Worm (Caenorhabditis elegans) whole organism, L1 larva: ENCODE data around the gene ZK1098.2.
A peak's percentile ranks its signal among the peaks of the same experiment; 100 is the strongest.

Experiments used
- C16A3.4 ChIP-seq: fragments of 150-350 bp; optimal IDR thresholded peaks from 2 replicates; lab custom pipeline; 2014; ENCODE audit warnings: missing biosample characterization, missing genetic modification characterization
- C34B4.2 ChIP-seq: sonication (generic microtip); optimal IDR thresholded peaks from 2 replicates; lab custom pipeline; 2017; ENCODE audit warnings: mild to moderate bottlenecking, missing genetic modification characterization, missing compliant biosample characterization
- alr-1 ChIP-seq: fragments of 200-800 bp; sonication (Bioruptor generic); optimal IDR thresholded peaks from 2 replicates; lab custom pipeline; 2018; ENCODE audit warnings: borderline replicate concordance, mild to moderate bottlenecking, missing genetic modification characterization, missing compliant biosample characterization
- aly-2 ChIP-seq: fragments of 150-350 bp; optimal IDR thresholded peaks from 2 replicates; lab custom pipeline; 2014; ENCODE audit warnings: missing biosample characterization, missing genetic modification characterization
- ama-1 ChIP-seq: fragments of 150-350 bp; optimal IDR thresholded peaks from 2 replicates; lab custom pipeline; 2014
- blmp-1 ChIP-seq: fragments of 150-350 bp; optimal IDR thresholded peaks from 2 replicates; lab custom pipeline; 2014; ENCODE audit warnings: missing biosample characterization, missing genetic modification characterization
- ceh-8 ChIP-seq: fragments of 200-800 bp; sonication (Bioruptor generic); optimal IDR thresholded peaks from 2 replicates; lab custom pipeline; 2018; ENCODE audit warnings: mild to moderate bottlenecking, missing genetic modification characterization, moderate library complexity, missing compliant biosample characterization
- ceh-82 ChIP-seq, 3 experiments: fragments of 150-350 bp in 1 of 3; sonication (generic microtip) in 2 of 3; optimal IDR thresholded peaks; 2 replicates each; lab custom pipeline; 2014 to 2017; ENCODE audit warnings: missing biosample characterization in 3 of 3, missing genetic modification characterization in 3 of 3
- ceh-90 ChIP-seq: sonication (generic microtip); optimal IDR thresholded peaks from 2 replicates; lab custom pipeline; 2016; ENCODE audit warnings: missing genetic modification characterization, missing compliant biosample characterization
- dpl-1 ChIP-seq, 3 experiments: fragments of 150-350 bp in 2 of 3; sonication (generic microtip) in 1 of 3; optimal IDR thresholded peaks; 2 replicates each; lab custom pipeline; 2014 to 2017; ENCODE audit warnings: missing biosample characterization in 3 of 3, missing genetic modification characterization in 3 of 3, missing genetic modification reagents in 3 of 3
- dsc-1 ChIP-seq: sonication (generic microtip); optimal IDR thresholded peaks from 2 replicates; lab custom pipeline; 2016; ENCODE audit warnings: mild to moderate bottlenecking, missing genetic modification characterization, missing compliant biosample characterization
- efl-1 ChIP-seq, 4 experiments: fragments of 150-350 bp; optimal IDR thresholded peaks in 3 of 4; peaks in 1 of 4; 1 replicate in 1 of 4; 2 replicates in 3 of 4; lab custom pipeline; 2014; ENCODE audit warnings: missing biosample characterization in 2 of 4, missing genetic modification characterization in 2 of 4, missing genetic modification reagents in 2 of 4
- egl-27 ChIP-seq, 2 experiments: fragments of 150-350 bp in 1 of 2; sonication (generic microtip); optimal IDR thresholded peaks; 3 replicates each; lab custom pipeline; 2017 to 2018; ENCODE audit warnings: missing biosample characterization in 2 of 2, missing genetic modification characterization in 2 of 2, missing genetic modification reagents in 2 of 2
- elt-3 ChIP-seq, 6 experiments: fragments of 150-350 bp in 1 of 6; sonication (generic microtip); optimal IDR thresholded peaks; 2 replicates each; lab custom pipeline; 2017 to 2018; ENCODE audit warnings: missing biosample characterization in 6 of 6, missing genetic modification characterization in 6 of 6, inconsistent platforms in 1 of 6
- fkh-4 ChIP-seq: sonication (generic microtip); optimal IDR thresholded peaks from 2 replicates; lab custom pipeline; 2016; ENCODE audit warnings: missing compliant biosample characterization, missing genetic modification characterization, borderline replicate concordance
- fkh-8 ChIP-seq: sonication (generic microtip); optimal IDR thresholded peaks from 2 replicates; lab custom pipeline; 2016; ENCODE audit warnings: mild to moderate bottlenecking, missing genetic modification characterization, missing compliant biosample characterization
- fos-1 ChIP-seq: fragments of 150-350 bp; optimal IDR thresholded peaks from 2 replicates; lab custom pipeline; 2014; ENCODE audit warnings: missing biosample characterization, missing genetic modification characterization
- hpl-2 ChIP-seq: fragments of 150-350 bp; optimal IDR thresholded peaks from 2 replicates; lab custom pipeline; 2014; ENCODE audit warnings: missing biosample characterization, missing genetic modification reagents, missing genetic modification characterization
- irx-1 ChIP-seq: sonication (generic microtip); optimal IDR thresholded peaks from 2 replicates; lab custom pipeline; 2016; ENCODE audit warnings: missing genetic modification characterization, missing compliant biosample characterization
- isw-1 ChIP-seq: fragments of 200-800 bp; sonication (Bioruptor generic); IDR thresholded peaks from 2 replicates; pipeline ENCODE4 v1.3.6; 2022; ENCODE audit warnings: missing genetic modification characterization, missing compliant biosample characterization
- lin-13 ChIP-seq: fragments of 150-350 bp; optimal IDR thresholded peaks from 2 replicates; lab custom pipeline; 2014; ENCODE audit warnings: missing biosample characterization, missing genetic modification reagents, missing genetic modification characterization
- lin-14 ChIP-seq: fragments of 200-800 bp; sonication (Bioruptor generic); optimal IDR thresholded peaks from 2 replicates; lab custom pipeline; 2018; ENCODE audit warnings: mild to moderate bottlenecking, missing genetic modification characterization, moderate library complexity, missing compliant biosample characterization
- lin-15B ChIP-seq: fragments of 150-350 bp; sonication (generic microtip); optimal IDR thresholded peaks from 3 replicates; lab custom pipeline; 2014; ENCODE audit warnings: missing biosample characterization, missing genetic modification characterization
- lin-35 ChIP-seq, 2 experiments: fragments of 150-350 bp; optimal IDR thresholded peaks; 2 replicates each; lab custom pipeline; 2014; ENCODE audit warnings: missing biosample characterization in 2 of 2, missing genetic modification characterization in 2 of 2, missing genetic modification reagents in 2 of 2
- lir-3 ChIP-seq: sonication (generic microtip); optimal IDR thresholded peaks from 2 replicates; lab custom pipeline; 2016; ENCODE audit warnings: mild to moderate bottlenecking, missing genetic modification characterization, moderate library complexity, missing compliant biosample characterization; ENCODE audit not compliant: poor library complexity
- lsy-2 ChIP-seq, 2 experiments: fragments of 150-350 bp; optimal IDR thresholded peaks; 2 replicates each; lab custom pipeline; 2014; ENCODE audit warnings: missing biosample characterization in 2 of 2, missing genetic modification characterization in 2 of 2
- mep-1 ChIP-seq: fragments of 150-350 bp; optimal IDR thresholded peaks from 2 replicates; lab custom pipeline; 2014; ENCODE audit warnings: missing biosample characterization, missing genetic modification characterization
- nhr-19 ChIP-seq: fragments of 200-800 bp; sonication (Bioruptor generic); conservative IDR thresholded peaks from 2 replicates; pipeline ENCODE4 v1.3.6; 2022; ENCODE audit warnings: missing genetic modification characterization, missing compliant biosample characterization
- nhr-20 ChIP-seq: sonication (generic microtip); optimal IDR thresholded peaks from 2 replicates; lab custom pipeline; 2016; ENCODE audit warnings: mild to moderate bottlenecking, missing genetic modification characterization, missing compliant biosample characterization
- nhr-237 ChIP-seq: fragments of 150-350 bp; optimal IDR thresholded peaks from 2 replicates; lab custom pipeline; 2014; ENCODE audit warnings: missing biosample characterization, missing genetic modification characterization
- nhr-47 ChIP-seq: sonication (generic microtip); optimal IDR thresholded peaks from 2 replicates; lab custom pipeline; 2016; ENCODE audit warnings: mild to moderate bottlenecking, missing genetic modification characterization, moderate library complexity, missing compliant biosample characterization
- nhr-71 ChIP-seq: sonication (generic microtip); optimal IDR thresholded peaks from 2 replicates; lab custom pipeline; 2016; ENCODE audit warnings: mild to moderate bottlenecking, missing genetic modification characterization, moderate library complexity, missing compliant biosample characterization
- nhr-76 ChIP-seq: sonication (generic microtip); optimal IDR thresholded peaks from 2 replicates; lab custom pipeline; 2017; ENCODE audit warnings: missing biosample characterization, missing genetic modification characterization
- nhr-77 ChIP-seq: fragments of 150-350 bp; optimal IDR thresholded peaks from 2 replicates; lab custom pipeline; 2014; ENCODE audit warnings: missing biosample characterization, missing genetic modification characterization
- nhr-85 ChIP-seq: sonication (generic microtip); peaks from one replicate; lab custom pipeline; 2016; ENCODE audit warnings: missing genetic modification characterization, inconsistent platforms, missing compliant biosample characterization
- nhr-90 ChIP-seq: sonication (generic microtip); optimal IDR thresholded peaks from 2 replicates; lab custom pipeline; 2016; ENCODE audit warnings: mild to moderate bottlenecking, missing genetic modification characterization, missing compliant biosample characterization; ENCODE audit not compliant: poor library complexity
- pqm-1 ChIP-seq: sonication (generic microtip); optimal IDR thresholded peaks from 3 replicates; lab custom pipeline; 2017; ENCODE audit warnings: missing biosample characterization, missing genetic modification characterization
- rnt-1 ChIP-seq: sonication (generic microtip); optimal IDR thresholded peaks from 2 replicates; lab custom pipeline; 2016; ENCODE audit warnings: mild to moderate bottlenecking, missing genetic modification characterization, moderate library complexity, missing compliant biosample characterization
- skn-1 ChIP-seq: fragments of 150-350 bp; optimal IDR thresholded peaks from 2 replicates; lab custom pipeline; 2014; ENCODE audit warnings: missing biosample characterization, missing genetic modification characterization
- snu-23 ChIP-seq: sonication (generic microtip); optimal IDR thresholded peaks from 2 replicates; lab custom pipeline; 2016; ENCODE audit warnings: missing genetic modification characterization, missing compliant biosample characterization
- swsn-7 ChIP-seq: sonication (generic microtip); optimal IDR thresholded peaks from 2 replicates; lab custom pipeline; 2016; ENCODE audit warnings: missing genetic modification characterization, missing compliant biosample characterization
- unc-30 ChIP-seq: sonication (generic microtip); optimal IDR thresholded peaks from 2 replicates; lab custom pipeline; 2017; ENCODE audit warnings: missing biosample characterization, missing genetic modification characterization
- unc-62 ChIP-seq: fragments of 150-350 bp; optimal IDR thresholded peaks from 2 replicates; lab custom pipeline; 2014; ENCODE audit warnings: missing biosample characterization, missing genetic modification reagents, missing genetic modification characterization
- unc-86 ChIP-seq: sonication (generic microtip); optimal IDR thresholded peaks from 2 replicates; lab custom pipeline; 2016; ENCODE audit warnings: missing genetic modification characterization, missing compliant biosample characterization
- ztf-11 ChIP-seq, 2 experiments: sonication (generic microtip); optimal IDR thresholded peaks; 2 replicates each; lab custom pipeline; 2016 to 2017; ENCODE audit warnings: missing genetic modification characterization in 2 of 2, missing biosample characterization in 1 of 2, missing compliant biosample characterization in 1 of 2
- ztf-4 ChIP-seq: fragments of 150-350 bp; optimal IDR thresholded peaks from 2 replicates; lab custom pipeline; 2014; ENCODE audit warnings: missing biosample characterization, missing genetic modification characterization

The ZK1098.2 gene

ce11 chrIII:9528824-9529223 is at the start of gene ZK1098.2 (continued):
- TF ChIP-seq nhr-90 (tag; lab: Kevin White, UChicago), result no peak
- TF ChIP-seq skn-1 (tag; lab: Kevin White, UChicago), result peak; percentile 1
- TF ChIP-seq nhr-76 (tag; lab: Kevin White, UChicago), result no peak
- TF ChIP-seq nhr-85 (tag; lab: Kevin White, UChicago), result no peak
- no peak for TF ChIP-seq aly-2 (tag; lab: Kevin White, UChicago)
- TF ChIP-seq lin-13 (GFP tag; lab: Kevin White, UChicago), result no peak
- TF ChIP-seq unc-30, result no peak
- TF ChIP-seq nhr-71 (tag; lab: Kevin White, UChicago), result no peak

- TF ChIP-seq snu-23 (GFP tag; lab: Kevin White, UChicago), result peak; percentile 7
- peak; percentile 67 for TF ChIP-seq lin-14 (GFP tag; lab: Kevin White, UChicago)
- no peak for TF ChIP-seq pqm-1 (tag; lab: Kevin White, UChicago)
- TF ChIP-seq nhr-85 (tag; lab: Kevin White, UChicago), result peak; percentile 51
- TF ChIP-seq lin-13 (GFP tag; lab: Kevin White, UChicago), result peak; percentile 4
- TF ChIP-seq lsy-2 (tag; optimal IDR thresholded peaks at IDR 0.05; lab: Kevin White, UChicago), result peak in 1 of 2 experiments; percentile 6
- TF ChIP-seq isw-1 (GFP tag; lab: Robert Waterston, UW), result no peak
- TF ChIP-seq mep-1, result peak; percentile 37
- peak in 1 of 3 experiments; percentile 3 for TF ChIP-seq dpl-1 (GFP tag; optimal IDR thresholded peaks at IDR 0.05; lab: Kevin White, UChicago)
- no peak for TF ChIP-seq ama-1
- TF ChIP-seq efl-1 (optimal IDR thresholded peaks at IDR 0.05; lab: Kevin White, UChicago), result no peak
- TF ChIP-seq efl-1 (GFP tag; optimal IDR thresholded peaks at IDR 0.05 in 1 of 2; lab: Kevin White, UChicago), result peak in 1 of 2 experiments; percentile 84
- TF ChIP-seq ztf-4 (tag; lab: Kevin White, UChicago), result no peak
- TF ChIP-seq blmp-1 (tag; lab: Kevin White, UChicago), result peak; percentile 39
These were observed 46.5 kb upstream of the ZK1098.2 start for ce11 chrIII:9482423-9482993.

ce11 chrIII:9483716-9484115 is 45.2 kb upstream of the ZK1098.2 start:
- peak in 1 of 2 experiments; percentile 32 for TF ChIP-seq lin-35 (GFP tag; optimal IDR thresholded peaks at IDR 0.05; lab: Kevin White, UChicago)
- TF ChIP-seq ztf-4 (tag; lab: Kevin White, UChicago), result no peak
- peak; percentile 24 for TF ChIP-seq snu-23 (GFP tag; lab: Kevin White, UChicago)
- TF ChIP-seq ceh-8, result no peak
- TF ChIP-seq rnt-1 (tag; lab: Kevin White, UChicago), result peak; percentile 40
- TF ChIP-seq irx-1 (tag; lab: Kevin White, UChicago), result peak; percentile 19
- no peak for TF ChIP-seq nhr-77 (tag; lab: Kevin White, UChicago)
- TF ChIP-seq nhr-47 (tag; lab: Kevin White, UChicago), result no peak
- no peak for TF ChIP-seq ama-1
- TF ChIP-seq efl-1 (optimal IDR thresholded peaks at IDR 0.05; lab: Kevin White, UChicago), result peak; percentile 23 to 29
- TF ChIP-seq efl-1 (GFP tag; optimal IDR thresholded peaks at IDR 0.05 in 1 of 2; lab: Kevin White, UChicago), result no peak
- peak; percentile 58 for TF ChIP-seq fkh-4 (tag; lab: Kevin White, UChicago)
- TF ChIP-seq ztf-11 (tag; optimal IDR thresholded peaks at IDR 0.05; lab: Kevin White, UChicago), result no peak
- TF ChIP-seq egl-27 (tag; optimal IDR thresholded peaks at IDR 0.05; lab: Kevin White, UChicago), result no peak
- peak; percentile 15 for TF ChIP-seq isw-1 (GFP tag; lab: Robert Waterston, UW)
- no peak for TF ChIP-seq skn-1 (tag; lab: Kevin White, UChicago)
- no peak for TF ChIP-seq elt-3 (tag; optimal IDR thresholded peaks at IDR 0.05; lab: Kevin White, UChicago)
- no peak for TF ChIP-seq alr-1
- no peak for TF ChIP-seq aly-2 (tag; lab: Kevin White, UChicago)
- no peak for TF ChIP-seq C16A3.4
- no peak for TF ChIP-seq nhr-19 (GFP tag; lab: Robert Waterston, UW)
- TF ChIP-seq nhr-71 (tag; lab: Kevin White, UChicago), result peak; percentile 50
- peak; percentile 96 for TF ChIP-seq dsc-1 (tag; lab: Kevin White, UChicago)
- TF ChIP-seq lin-15B (tag; lab: Kevin White, UChicago), result peak; percentile 37
- TF ChIP-seq swsn-7 (tag; lab: Kevin White, UChicago), result peak; percentile 27
- TF ChIP-seq lsy-2 (tag; optimal IDR thresholded peaks at IDR 0.05; lab: Kevin White, UChicago), result peak in 1 of 2 experiments; percentile 64
- no peak for TF ChIP-seq ceh-90 (tag; lab: Kevin White, UChicago)
- peak; percentile 2 for TF ChIP-seq nhr-20 (tag; lab: Kevin White, UChicago)
- TF ChIP-seq unc-62 (GFP tag; lab: Kevin White, UChicago), result no peak
- TF ChIP-seq ceh-82 (tag; optimal IDR thresholded peaks at IDR 0.05; lab: Kevin White, UChicago), result peak in 1 of 3 experiments; percentile 49
- no peak for TF ChIP-seq nhr-237 (tag; lab: Kevin White, UChicago)
- TF ChIP-seq hpl-2 (GFP tag; lab: Kevin White, UChicago), result no peak
- TF ChIP-seq lir-3 (tag; lab: Kevin White, UChicago), result no peak
- TF ChIP-seq C34B4.2 (tag; lab: Kevin White, UChicago), result no peak
- TF ChIP-seq fos-1 (tag; lab: Kevin White, UChicago), result no peak
- TF ChIP-seq unc-86 (tag; lab: Kevin White, UChicago), result peak; percentile 20
- peak; percentile 38 for TF ChIP-seq fkh-8
- TF ChIP-seq lin-14 (GFP tag; lab: Kevin White, UChicago), result peak; percentile 76
